Worm (Caenorhabditis elegans) whole organism, L4/young adult: ENCODE results near the gene nhr-223.
"Not testable (repeated sequence)": the region's sequence is repeated elsewhere in the genome, so short reads cannot be mapped to it uniquely, and the experiment has no call there.

Experiments
- W03F9.2 ChIP-seq: fragments of 150-350 bp; optimal IDR thresholded peaks from 2 replicates; lab custom pipeline; 2014; ENCODE audit warnings: missing biosample characterization, missing genetic modification characterization
- dao-5 ChIP-seq: sonication (generic microtip); optimal IDR thresholded peaks from 2 replicates; lab custom pipeline; 2016; ENCODE audit warnings: missing genotype, missing genetic modification characterization, moderate library complexity, missing compliant biosample characterization
- him-1 ChIP-seq: sonication (generic microtip); optimal IDR thresholded peaks from 2 replicates; lab custom pipeline; 2016; ENCODE audit warnings: missing genotype, missing genetic modification reagents, missing genetic modification characterization, missing compliant biosample characterization

nhr-223 gene

DNA sequence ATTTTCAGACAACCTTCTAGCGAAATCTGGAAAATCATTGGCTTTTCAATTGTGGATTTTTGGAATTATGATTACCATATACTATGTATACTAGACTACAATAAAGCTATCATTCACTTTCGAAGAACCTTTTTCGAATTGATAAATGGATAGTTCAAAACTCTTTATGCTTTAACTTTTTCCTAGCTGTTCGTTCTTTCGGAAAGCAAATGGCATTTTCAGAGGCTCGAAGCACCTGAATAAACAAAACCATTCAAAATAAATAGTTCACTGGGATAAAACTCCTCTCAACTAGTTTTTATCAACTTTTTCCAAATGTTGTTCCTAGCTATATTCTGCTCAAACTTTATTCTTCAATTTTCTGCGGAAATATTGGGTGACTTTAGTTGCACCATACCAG is 15.1 kb upstream of the nhr-223 start, which contains the start of gene T26E4.2:
Gene T26E4.2 (plus strand): TSS at position 301 of the 400 bp plus-strand sequence.
- no peak for TF ChIP-seq dao-5 (tag; lab: Kevin White, UChicago)
- no peak for TF ChIP-seq him-1

DNA sequence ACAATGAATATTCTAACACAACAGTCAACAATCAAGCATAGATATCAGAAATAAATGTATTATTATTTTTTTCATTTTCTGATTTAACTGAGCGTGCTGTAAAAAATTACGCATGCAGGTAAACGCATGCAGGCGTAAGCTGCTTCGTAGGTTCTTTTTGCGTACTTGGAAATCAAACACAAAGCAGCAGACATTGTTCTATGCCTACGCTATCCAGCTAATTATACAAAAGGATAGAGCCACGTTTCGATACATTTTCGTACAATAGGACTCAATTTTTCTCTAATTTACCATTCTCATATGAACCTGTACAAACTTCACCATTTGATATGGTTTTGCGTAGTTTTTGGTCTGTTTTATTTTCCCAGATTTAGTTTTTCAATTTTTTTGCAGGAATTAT is 13.7 kb upstream of the nhr-223 start, which contains the start of gene T26E4.3:
Gene T26E4.3 (plus strand): TSS at position 301 of the 400 bp plus-strand sequence.
- TF ChIP-seq W03F9.2: no peak
- no peak for TF ChIP-seq dao-5 (tag; lab: Kevin White, UChicago)
- TF ChIP-seq him-1: no peak

DNA sequence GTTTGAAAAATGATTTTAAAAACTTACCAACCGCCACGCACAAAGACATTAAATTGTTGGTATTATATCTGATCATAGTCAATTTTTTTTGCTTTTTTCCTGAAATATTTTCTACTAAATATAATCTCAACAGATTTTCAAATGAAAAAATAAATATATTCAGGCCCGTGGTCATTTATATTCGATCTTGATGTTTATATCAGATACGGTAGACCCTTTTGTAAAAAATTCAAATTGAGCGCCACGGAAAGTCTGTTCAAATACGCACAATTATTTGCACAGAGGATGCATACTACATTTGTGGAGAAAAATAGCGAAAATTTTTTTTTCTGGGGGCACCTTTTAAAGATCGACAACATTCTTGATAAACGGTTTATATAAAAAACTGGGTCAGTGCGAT is 3.8 kb upstream of the nhr-223 start, which contains the start of gene T26E4.4:
Gene T26E4.4 (minus strand): TSS at position 101 of the 400 bp plus-strand sequence.
- TF ChIP-seq dao-5 (tag; lab: Kevin White, UChicago) (no peak), him-1 (no peak), W03F9.2 (no peak)

DNA sequence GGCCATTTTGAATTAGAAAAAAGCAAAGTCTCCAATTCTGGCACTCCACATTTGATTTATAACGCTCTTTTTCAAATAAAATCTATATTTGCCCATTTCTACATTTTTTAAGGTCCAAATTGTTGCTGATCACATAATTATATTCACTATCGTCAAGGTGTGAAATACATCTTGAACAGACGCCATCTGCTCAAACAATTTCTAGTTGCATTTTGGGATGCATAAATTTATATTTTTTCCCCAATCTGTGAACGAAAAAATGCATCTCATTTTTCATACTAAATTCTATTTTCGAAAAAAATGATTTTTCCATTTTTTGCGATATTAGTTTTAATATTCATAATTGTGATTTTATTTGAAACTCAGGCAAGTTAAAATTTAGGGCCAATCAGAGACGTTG is 2.9 kb upstream of the nhr-223 start, which contains the start of gene T26E4.7:
Gene T26E4.7 (plus strand): TSS at position 301 of the 400 bp plus-strand sequence.
- TF ChIP-seq dao-5 (tag; lab: Kevin White, UChicago): no peak
- TF ChIP-seq W03F9.2: no peak
- TF ChIP-seq him-1: no peak

DNA sequence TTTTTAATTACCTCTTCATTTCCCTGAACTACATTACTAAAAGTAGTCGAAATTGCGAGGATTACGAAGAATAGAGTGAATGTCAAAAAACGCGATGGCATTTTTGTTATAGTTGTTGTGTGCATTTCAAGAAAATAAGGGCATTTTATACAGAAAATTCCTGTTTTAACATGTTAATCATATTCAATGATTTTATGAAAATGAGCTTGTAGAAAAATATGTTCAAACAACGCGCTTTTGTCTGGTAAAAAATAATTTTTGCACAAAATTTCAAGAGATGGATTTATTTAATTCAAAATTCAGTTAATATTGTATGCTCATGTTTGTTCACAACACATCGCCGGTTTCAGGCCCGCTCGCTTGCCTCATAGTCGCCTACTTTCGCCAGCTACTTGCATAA is 1.9 kb downstream of the nhr-223 start, which contains the start of gene T26E4.10:
Gene T26E4.10 (minus strand): TSS at position 101 of the 400 bp plus-strand sequence.
- no peak for TF ChIP-seq W03F9.2
- no peak for TF ChIP-seq dao-5 (tag; lab: Kevin White, UChicago)
- no peak for TF ChIP-seq him-1

DNA sequence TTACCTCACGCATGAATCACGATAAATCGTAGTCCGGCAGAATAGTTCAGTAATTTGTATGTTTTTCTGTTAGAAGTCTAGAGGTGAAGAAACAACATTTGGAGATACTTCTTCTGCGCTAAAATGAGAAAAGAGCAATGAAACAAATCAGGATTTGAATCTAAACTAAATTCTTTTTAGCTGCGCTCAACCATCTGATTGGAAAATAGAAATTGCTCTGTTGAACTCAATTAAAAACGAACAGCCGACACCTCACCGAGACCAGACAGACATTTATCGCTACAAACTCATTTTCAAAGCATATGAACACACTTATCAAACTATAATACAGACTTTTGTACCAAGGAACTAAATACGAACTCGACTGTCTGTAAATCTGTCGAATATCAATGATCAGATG is 6.4 kb downstream of the nhr-223 start, which contains the start of gene T26E4.9:
Gene T26E4.9 (minus strand): TSS at position 101 of the 400 bp plus-strand sequence.
- not testable (repeated sequence) for TF ChIP-seq dao-5 (tag; lab: Kevin White, UChicago); W03F9.2; him-1

DNA sequence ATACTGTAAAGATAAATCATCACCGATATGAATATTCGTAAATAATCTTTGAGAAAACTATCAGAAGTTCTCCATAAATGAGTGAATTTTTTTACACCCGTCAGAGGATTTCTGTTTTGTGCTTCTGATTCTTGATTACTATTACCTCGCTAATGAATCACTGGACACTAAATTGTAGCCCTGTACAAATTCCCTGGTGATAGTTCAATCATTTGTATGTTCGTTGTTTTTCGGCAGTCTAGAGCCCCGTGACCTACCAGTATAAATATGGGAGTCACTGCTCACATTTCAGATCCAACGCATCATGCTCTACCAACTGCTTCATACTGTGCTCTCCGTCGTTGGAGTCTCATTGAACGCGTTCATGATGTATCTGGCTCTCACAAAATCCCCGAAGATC is 6.9 kb downstream of the nhr-223 start, which contains the start of gene srd-27:
Gene srd-27 (plus strand): TSS at position 301 of the 400 bp plus-strand sequence.
- TF ChIP-seq him-1; dao-5 (tag; lab: Kevin White, UChicago); W03F9.2: not testable (repeated sequence)

DNA sequence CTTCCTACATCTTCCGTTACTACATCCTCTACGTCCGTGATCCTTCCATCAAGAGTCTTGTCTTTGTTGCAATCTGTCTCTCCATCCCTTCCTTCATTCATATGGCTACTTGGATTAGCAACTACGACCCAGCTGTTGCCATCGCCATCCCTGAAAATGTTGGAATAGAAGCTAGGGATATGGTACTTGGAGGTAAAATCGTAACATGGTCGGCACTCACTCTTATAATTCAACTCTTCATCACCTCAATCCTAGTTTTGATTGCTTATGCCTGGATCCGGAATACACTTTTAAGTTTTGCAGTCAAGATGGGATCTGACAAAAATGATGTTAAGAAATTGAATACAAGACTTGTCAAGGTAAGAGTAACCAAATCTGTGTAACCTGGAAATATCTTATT is 7.6 kb downstream of the nhr-223 start, which contains the start of gene T26E4.18:
Gene T26E4.18 (minus strand): TSS at position 101 of the 400 bp plus-strand sequence.
- not testable (repeated sequence) for TF ChIP-seq him-1; W03F9.2; dao-5 (tag; lab: Kevin White, UChicago)

DNA sequence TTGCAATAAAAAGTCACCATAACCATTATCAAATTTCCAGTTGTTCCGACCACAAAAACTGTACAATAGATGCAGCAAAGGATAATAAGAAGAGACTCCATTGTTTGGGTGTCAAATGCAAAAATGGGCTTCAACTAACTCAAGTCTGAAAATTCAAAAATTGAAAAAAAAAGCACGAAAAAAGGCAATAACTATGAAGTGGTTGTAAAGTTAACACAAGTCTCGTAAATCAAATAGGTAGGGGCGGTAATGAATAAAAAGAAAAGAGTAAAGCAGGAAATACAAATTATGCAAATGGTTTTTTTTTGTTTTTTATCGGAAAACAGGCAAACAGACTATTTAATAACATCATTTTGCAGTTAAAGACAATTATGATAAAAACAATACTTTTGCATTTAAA is 11.2 kb downstream of the nhr-223 start, which contains the start of gene srsx-38:
Gene srsx-38 (minus strand): TSS at position 101 of the 400 bp plus-strand sequence.
- TF ChIP-seq W03F9.2; dao-5 (tag; lab: Kevin White, UChicago); him-1: not testable (repeated sequence)

DNA sequence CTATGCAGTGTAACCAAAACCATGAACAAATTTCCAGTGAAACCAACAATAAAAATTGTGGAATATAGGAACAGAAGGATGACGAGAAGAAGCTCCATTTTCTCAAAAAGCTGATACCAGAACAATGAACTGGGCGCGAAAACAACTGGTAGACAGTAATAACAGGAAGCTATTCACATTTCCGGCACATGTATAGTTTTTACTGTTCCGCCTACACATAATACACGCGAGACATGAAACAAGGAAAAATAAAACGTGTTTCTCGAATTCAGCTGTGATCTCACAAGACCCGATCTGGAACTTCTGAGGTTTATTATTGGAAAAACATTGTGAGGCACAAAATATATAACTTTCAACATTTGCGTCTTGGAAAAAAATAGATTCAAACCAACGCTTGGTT is 13.4 kb downstream of the nhr-223 start, which contains the start of gene srsx-36:
Gene srsx-36 (minus strand): TSS at position 101 of the 400 bp plus-strand sequence.
- no peak for TF ChIP-seq dao-5 (tag; lab: Kevin White, UChicago)
- no peak for TF ChIP-seq W03F9.2
- TF ChIP-seq him-1: no peak

DNA sequence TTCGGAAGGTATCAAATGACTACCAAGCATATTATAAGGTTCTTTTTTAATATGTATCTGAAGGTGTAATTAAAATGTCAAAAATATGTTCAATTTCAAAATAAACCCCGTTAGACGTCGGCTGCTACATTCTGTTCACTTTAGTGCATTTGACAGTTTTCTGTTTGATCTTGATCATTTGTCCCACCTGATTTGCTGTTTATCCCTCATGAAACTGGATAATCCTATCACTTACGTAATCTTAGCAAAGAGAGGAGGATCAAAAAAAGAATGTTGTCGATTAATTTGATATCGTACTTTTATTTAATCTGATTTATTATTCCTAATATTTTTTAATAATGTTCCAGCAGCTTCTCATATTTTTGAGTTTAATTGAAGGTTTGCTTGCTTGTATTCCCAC is 14.3 kb downstream of the nhr-223 start, which contains the start of gene F54B8.1:
Gene F54B8.1 (plus strand): TSS at position 301 of the 400 bp plus-strand sequence.
- TF ChIP-seq him-1: no peak
- TF ChIP-seq dao-5 (tag; lab: Kevin White, UChicago): no peak
- TF ChIP-seq W03F9.2: no peak

DNA sequence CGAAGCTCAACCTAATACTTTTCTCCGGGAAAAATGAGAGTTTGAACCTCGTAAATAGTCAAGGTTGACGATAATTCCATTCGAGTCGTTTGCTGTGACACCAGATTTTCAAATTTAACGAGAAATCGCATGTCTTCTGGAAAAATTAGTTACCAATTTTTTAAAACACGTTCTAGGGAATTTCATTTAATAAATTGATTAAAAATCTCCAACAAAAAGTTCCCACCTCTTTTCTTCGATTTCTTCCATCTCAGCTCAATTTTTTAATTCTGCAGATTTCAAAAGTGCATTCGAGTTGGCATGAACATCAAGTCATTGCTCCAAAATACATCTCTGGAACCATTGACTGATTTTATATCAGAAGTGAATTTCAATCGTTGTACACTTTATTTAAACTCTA is 15.8 kb downstream of the nhr-223 start, which contains the start of gene nhr-282:
Gene nhr-282 (plus strand): TSS at position 301 of the 400 bp plus-strand sequence.
- not testable (repeated sequence) for TF ChIP-seq dao-5 (tag; lab: Kevin White, UChicago); him-1; W03F9.2

DNA sequence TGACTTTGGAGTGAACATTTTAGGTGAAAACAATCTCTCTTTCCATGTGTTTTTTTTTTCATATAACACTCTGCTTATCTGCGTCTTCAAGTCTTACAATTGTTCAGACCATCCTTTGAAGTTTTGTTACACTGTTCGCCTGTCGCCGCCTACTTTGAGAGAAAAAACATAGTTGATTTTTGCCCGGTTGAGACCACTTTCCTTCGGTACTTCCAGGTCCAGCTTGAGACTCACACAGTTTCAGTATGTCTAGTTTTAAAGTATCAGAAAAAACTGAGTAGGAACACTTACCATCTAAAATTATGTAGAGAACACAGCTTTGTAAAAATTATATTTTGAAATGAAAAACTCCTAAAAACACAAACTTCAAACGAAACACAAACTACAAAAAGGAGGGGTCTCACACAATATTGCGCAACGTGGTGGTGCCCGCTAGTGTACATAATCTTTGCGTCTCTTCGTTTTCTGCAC is 19.8 kb downstream of the nhr-223 start, which contains the start of the genes fbxa-69 and F54B8.4:
Gene fbxa-69 (minus strand): TSS at position 10 of the 471 bp plus-strand sequence.
Gene F54B8.4 (plus strand): TSS at position 421 of the 471 bp plus-strand sequence.
- TF ChIP-seq him-1 (no peak), W03F9.2 (no peak), dao-5 (tag; lab: Kevin White, UChicago) (no peak)

DNA sequence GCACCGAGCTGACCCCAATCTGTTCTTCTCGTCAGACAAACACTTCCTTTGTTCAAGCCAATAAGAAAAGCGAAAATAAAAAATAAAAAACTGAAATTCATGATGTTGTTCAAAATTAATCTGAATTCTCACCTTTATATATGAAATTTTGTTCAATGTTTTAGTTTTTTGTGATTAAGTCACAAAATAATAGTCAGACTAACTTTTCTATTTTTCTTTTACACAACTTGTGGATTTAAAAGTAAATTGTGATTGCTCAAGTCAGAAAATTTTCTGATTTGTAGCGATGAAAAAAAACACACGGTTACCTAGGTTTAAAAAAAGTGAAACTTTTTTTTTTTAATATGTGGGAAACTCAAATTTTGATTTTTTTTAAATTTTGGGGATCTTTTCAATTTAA is 21.6 kb downstream of the nhr-223 start, which contains the start of gene abf-3:
Gene abf-3 (minus strand): TSS at position 101 of the 400 bp plus-strand sequence.
- no peak for TF ChIP-seq W03F9.2
- no peak for TF ChIP-seq him-1
- TF ChIP-seq dao-5 (tag; lab: Kevin White, UChicago): no peak
